Fruit fly (Drosophila melanogaster): ENCODE data around the gene fz2.

Gene fz2

DNA sequence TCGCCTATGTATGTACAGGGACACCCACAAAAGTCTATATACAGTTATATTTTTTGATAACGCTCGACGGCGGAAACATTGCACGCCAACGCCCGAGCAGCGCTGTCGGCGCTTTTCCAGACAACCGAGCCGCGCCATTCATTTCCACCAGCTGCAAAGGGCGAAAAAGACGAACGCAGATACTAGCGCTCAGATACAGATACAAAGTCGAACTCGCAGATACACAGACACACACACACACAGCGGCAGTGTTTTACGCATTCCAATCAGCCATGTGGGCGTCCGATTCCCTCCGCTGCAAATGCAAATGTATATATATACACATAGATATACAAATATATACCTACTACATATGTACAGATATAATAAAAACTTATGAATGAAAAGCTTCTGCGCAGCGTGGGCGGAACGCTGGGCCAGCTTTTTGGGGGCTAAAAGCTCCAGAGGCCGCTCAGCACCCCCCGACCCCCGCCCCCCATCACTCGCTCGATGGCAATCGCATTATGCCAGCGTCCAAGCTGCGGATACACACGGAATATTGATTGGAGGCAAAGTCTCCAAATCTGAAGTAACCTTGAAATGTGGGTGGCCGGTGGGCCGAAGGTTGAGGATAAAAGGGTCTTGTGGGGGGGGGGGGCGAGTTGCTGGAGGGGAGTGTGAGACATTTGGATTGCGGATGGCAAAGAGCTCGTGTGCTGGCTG is 143.6 kb downstream of the fz2 start (continued):
- no peak for TF ChIP-seq tna (GFP tag; IDR thresholded peaks at IDR 0.05; ENCODE audit: partially characterized antibody)
- no peak for TF ChIP-seq slou (GFP tag; optimal IDR thresholded peaks at IDR 0.05)
- TF ChIP-seq CG13894 (tag; optimal IDR thresholded peaks at IDR 0.05) = peak; percentile 63
- no peak for TF ChIP-seq ro (GFP tag; IDR thresholded peaks at IDR 0.05)
- no peak for TF ChIP-seq Lim3 (GFP tag; IDR thresholded peaks at IDR 0.05)
- no peak for TF ChIP-seq Sox102F (GFP tag; optimal IDR thresholded peaks at IDR 0.05)
- TF ChIP-seq phol (tag; optimal IDR thresholded peaks at IDR 0.05) = no peak
- no peak for TF ChIP-seq CG10209 (GFP tag; optimal IDR thresholded peaks at IDR 0.05)
- TF ChIP-seq yki (optimal IDR thresholded peaks at IDR 0.05) = no peak
- no peak for TF ChIP-seq CG10366 (GFP tag; IDR thresholded peaks at IDR 0.05)
- no peak for TF ChIP-seq Hmx (GFP tag; optimal IDR thresholded peaks at IDR 0.05)
- TF ChIP-seq CG7987 (GFP tag; optimal IDR thresholded peaks at IDR 0.05) = peak; percentile 32
- TF ChIP-seq br (optimal IDR thresholded peaks at IDR 0.05) = no peak
- no peak for TF ChIP-seq CG6272 (GFP tag; IDR thresholded peaks at IDR 0.05)
- TF ChIP-seq CG17361 (GFP tag; IDR thresholded peaks at IDR 0.05) = no peak
- no peak for TF ChIP-seq ssp (GFP tag; IDR thresholded peaks at IDR 0.05)
- no peak for TF ChIP-seq CG30403 (GFP tag; optimal IDR thresholded peaks at IDR 0.05)
- no peak for TF ChIP-seq crc (GFP tag; optimal IDR thresholded peaks at IDR 0.05)
- no peak for TF ChIP-seq Xbp1 (GFP tag; optimal IDR thresholded peaks at IDR 0.05)
- no peak for TF ChIP-seq CG2889 (GFP tag; IDR thresholded peaks at IDR 0.05)
- TF ChIP-seq lbe (GFP tag; optimal IDR thresholded peaks at IDR 0.05) = peak; percentile 41
- 0 out of 2 replicates have a peak, but pooled peaks have one; percentile 25 for TF ChIP-seq unc-4 (GFP tag; IDR thresholded peaks at IDR 0.05; ENCODE audit: partially characterized antibody)
- TF ChIP-seq B-H1 (GFP tag; IDR thresholded peaks at IDR 0.05) = no peak
- no peak for TF ChIP-seq CG31365 (tag; optimal IDR thresholded peaks at IDR 0.05)
- TF ChIP-seq Meics (GFP tag; optimal IDR thresholded peaks at IDR 0.05) = no peak
- TF ChIP-seq kay (GFP tag; optimal IDR thresholded peaks at IDR 0.05) = no peak
- TF ChIP-seq kah (GFP tag; optimal IDR thresholded peaks at IDR 0.05) = peak; percentile 4
- no peak for TF ChIP-seq CG5180 (GFP tag; optimal IDR thresholded peaks at IDR 0.05)
- peak; percentile 17 for TF ChIP-seq gcm (GFP tag; optimal IDR thresholded peaks at IDR 0.05)
- no peak for TF ChIP-seq CG8359 (GFP tag; optimal IDR thresholded peaks at IDR 0.05; ENCODE audit: borderline replicate concordance)
- no peak for TF ChIP-seq CG13424 (tag; optimal IDR thresholded peaks at IDR 0.05)
- peak; percentile 17 for TF ChIP-seq exex (tag; optimal IDR thresholded peaks at IDR 0.05)
- 0 out of 3 replicates have a peak, but pooled peaks have one; percentile 26 for TF ChIP-seq ase (GFP tag; IDR thresholded peaks at IDR 0.05)
- no peak for TF ChIP-seq fd102C (GFP tag; optimal IDR thresholded peaks at IDR 0.05)
- TF ChIP-seq CG3281 (GFP tag; optimal IDR thresholded peaks at IDR 0.05) = no peak
- TF ChIP-seq CG1792 (GFP tag; optimal IDR thresholded peaks at IDR 0.05) = no peak
- TF ChIP-seq Gug (GFP tag; IDR thresholded peaks at IDR 0.05) = no peak
- TF ChIP-seq cad (GFP tag; optimal IDR thresholded peaks at IDR 0.05) = no peak
- no peak for TF ChIP-seq ERR (GFP tag; optimal IDR thresholded peaks at IDR 0.05)
- TF ChIP-seq crp (GFP tag; optimal IDR thresholded peaks at IDR 0.05) = no peak
- no peak for TF ChIP-seq repo (GFP tag; optimal IDR thresholded peaks at IDR 0.05)
- TF ChIP-seq lov (optimal IDR thresholded peaks at IDR 0.05) = no peak
- no peak for TF ChIP-seq lov (GFP tag; IDR thresholded peaks at IDR 0.05)
- no peak for TF ChIP-seq slp2 (GFP tag; optimal IDR thresholded peaks at IDR 0.05)
- TF ChIP-seq CG10654 (GFP tag; optimal IDR thresholded peaks at IDR 0.05) = no peak
- TF ChIP-seq grau (tag; optimal IDR thresholded peaks at IDR 0.05) = no peak
- TF ChIP-seq CG6765 (GFP tag; optimal IDR thresholded peaks at IDR 0.05) = peak; percentile 25
- TF ChIP-seq Myb (GFP tag; optimal IDR thresholded peaks at IDR 0.05) = no peak
- no peak for TF ChIP-seq inv (GFP tag; IDR thresholded peaks at IDR 0.05; ENCODE audit: partially characterized antibody)
- no peak for TF ChIP-seq CG15073 (GFP tag; optimal IDR thresholded peaks at IDR 0.05)
- no peak for TF ChIP-seq gsb-n (tag; optimal IDR thresholded peaks at IDR 0.05)
